Worm (Caenorhabditis elegans) whole organism, young adult: ENCODE results near the gene F21C10.7.

Source experiments
- B0019.2 ChIP-seq: fragments of 200-800 bp; sonication (Bioruptor generic); conservative IDR thresholded peaks from 2 replicates; pipeline ENCODE4 v1.3.6; 2022; ENCODE audit warnings: missing genetic modification reagents, missing genetic modification characterization, missing compliant biosample characterization
- C06A6.2 ChIP-seq: fragments of 200-800 bp; sonication (Bioruptor generic); conservative IDR thresholded peaks from 2 replicates; pipeline ENCODE4 v1.3.6; 2022; ENCODE audit warnings: missing genetic modification characterization, missing compliant biosample characterization
- T26A5.8 ChIP-seq: sonication (generic microtip); optimal IDR thresholded peaks from 2 replicates; lab custom pipeline; 2016; ENCODE audit warnings: missing genetic modification characterization, missing compliant biosample characterization
- Y53F4B.3 ChIP-seq: fragments of 200-800 bp; sonication (Bioruptor generic); IDR thresholded peaks from 2 replicates; pipeline ENCODE4 v1.3.6; 2022; ENCODE audit warnings: missing genetic modification reagents, missing genetic modification characterization, missing compliant biosample characterization
- Y53G8AR.9 ChIP-seq: fragments of 200-800 bp; sonication (Bioruptor generic); conservative IDR thresholded peaks from 2 replicates; pipeline ENCODE4 v1.3.6; 2022; ENCODE audit warnings: missing genetic modification reagents, missing genetic modification characterization, missing compliant biosample characterization
- Y56A3A.18 ChIP-seq: fragments of 200-800 bp; sonication (Bioruptor generic); IDR thresholded peaks from 2 replicates; pipeline ENCODE4 v1.3.6; 2022; ENCODE audit warnings: missing genetic modification reagents, missing genetic modification characterization, missing compliant biosample characterization
- ZK185.1 ChIP-seq: sonication (generic microtip); optimal IDR thresholded peaks from 2 replicates; lab custom pipeline; 2016; ENCODE audit warnings: mild to moderate bottlenecking, missing genetic modification characterization, missing compliant biosample characterization; ENCODE audit not compliant: poor library complexity, severe bottlenecking
- aptf-2 ChIP-seq: fragments of 200-800 bp; sonication (Bioruptor generic); conservative IDR thresholded peaks from 2 replicates; pipeline ENCODE4 v1.3.6; 2022; ENCODE audit warnings: missing genetic modification reagents, missing genetic modification characterization, missing compliant biosample characterization
- athp-1 ChIP-seq: sonication (generic microtip); optimal IDR thresholded peaks from 2 replicates; lab custom pipeline; 2017; ENCODE audit warnings: mild to moderate bottlenecking, missing genetic modification characterization, missing compliant biosample characterization
- attf-3 ChIP-seq: fragments of 200-800 bp; sonication (Bioruptor generic); conservative IDR thresholded peaks from 2 replicates; pipeline ENCODE4 v1.3.6; 2022; ENCODE audit warnings: missing genetic modification reagents, missing genetic modification characterization, missing compliant biosample characterization
- attf-6 ChIP-seq: fragments of 200-800 bp; sonication (Bioruptor generic); IDR thresholded peaks from 2 replicates; pipeline ENCODE4 v1.3.6; 2022; ENCODE audit warnings: missing genetic modification reagents, missing genetic modification characterization, missing compliant biosample characterization
- bed-1 ChIP-seq: fragments of 200-800 bp; sonication (Bioruptor generic); IDR thresholded peaks from 2 replicates; pipeline ENCODE4 v1.3.6; 2022; ENCODE audit warnings: missing genetic modification reagents, missing genetic modification characterization, missing compliant biosample characterization
- cebp-2 ChIP-seq: fragments of 200-800 bp; sonication (Bioruptor generic); IDR thresholded peaks from 2 replicates; pipeline ENCODE4 v1.3.6; 2022; ENCODE audit warnings: missing genetic modification characterization, missing compliant biosample characterization
- ceh-91 ChIP-seq: fragments of 200-800 bp; sonication (Bioruptor generic); IDR thresholded peaks from 2 replicates; pipeline ENCODE4 v1.3.6; 2022; ENCODE audit warnings: missing genetic modification reagents, missing genetic modification characterization, missing compliant biosample characterization
- dox-1 ChIP-seq: fragments of 200-800 bp; sonication (Bioruptor generic); IDR thresholded peaks from 2 replicates; pipeline ENCODE4 v1.3.6; 2022; ENCODE audit warnings: missing genetic modification reagents, missing genetic modification characterization, missing compliant biosample characterization
- efl-1 ChIP-seq: fragments of 150-350 bp; optimal IDR thresholded peaks from 2 replicates; lab custom pipeline; 2014; ENCODE audit warnings: missing biosample characterization, missing genetic modification reagents, missing genetic modification characterization
- egrh-3 ChIP-seq: fragments of 200-800 bp; sonication (Bioruptor generic); IDR thresholded peaks from 2 replicates; pipeline ENCODE4 v1.3.6; 2022; ENCODE audit warnings: missing genetic modification reagents, missing genetic modification characterization, missing compliant biosample characterization
- let-526 ChIP-seq: fragments of 200-800 bp; sonication (Bioruptor generic); IDR thresholded peaks from 2 replicates; pipeline ENCODE4 v1.3.6; 2022; ENCODE audit warnings: missing genetic modification reagents, missing genetic modification characterization, missing compliant biosample characterization
- lin-54 ChIP-seq: fragments of 200-800 bp; sonication (Bioruptor generic); optimal IDR thresholded peaks from 2 replicates; lab custom pipeline; 2018; ENCODE audit warnings: mild to moderate bottlenecking, missing genetic modification characterization, missing compliant biosample characterization
- madf-10 ChIP-seq: sonication (generic microtip); optimal IDR thresholded peaks from 2 replicates; lab custom pipeline; 2016; ENCODE audit warnings: mild to moderate bottlenecking, missing genetic modification characterization, missing compliant biosample characterization
- madf-6 ChIP-seq: fragments of 200-800 bp; sonication (Bioruptor generic); IDR thresholded peaks from 2 replicates; pipeline ENCODE4 v1.3.6; 2022; ENCODE audit warnings: missing genetic modification reagents, missing genetic modification characterization, missing compliant biosample characterization
- nhr-179 ChIP-seq: sonication (generic microtip); optimal IDR thresholded peaks from 2 replicates; lab custom pipeline; 2016; ENCODE audit warnings: mild to moderate bottlenecking, missing genetic modification characterization, missing compliant biosample characterization
- nhr-27 ChIP-seq: fragments of 200-800 bp; sonication (Bioruptor generic); optimal IDR thresholded peaks from 2 replicates; lab custom pipeline; 2018; ENCODE audit warnings: mild to moderate bottlenecking, missing genetic modification characterization, moderate library complexity, missing compliant biosample characterization
- pbrm-1 ChIP-seq: fragments of 200-800 bp; sonication (Bioruptor generic); IDR thresholded peaks from 2 replicates; pipeline ENCODE4 v1.3.6; 2022; ENCODE audit warnings: missing genetic modification reagents, missing genetic modification characterization, missing compliant biosample characterization
- pha-4 ChIP-seq: fragments of 150-350 bp; sonication (generic microtip); optimal IDR thresholded peaks from 2 replicates; lab custom pipeline; 2014; ENCODE audit warnings: missing biosample characterization, missing genetic modification reagents, missing genetic modification characterization
- rec-8 ChIP-seq, 2 experiments: sonication (generic microtip); optimal IDR thresholded peaks; 2 replicates each; lab custom pipeline; 2016; ENCODE audit warnings: mild to moderate bottlenecking in 2 of 2, missing genetic modification characterization in 2 of 2, missing genetic modification reagents in 2 of 2, missing genotype in 2 of 2, missing biosample characterization in 1 of 2, missing compliant biosample characterization in 1 of 2, moderate library complexity in 1 of 2
- sdz-38 ChIP-seq: sonication (generic microtip); optimal IDR thresholded peaks from 2 replicates; lab custom pipeline; 2016; ENCODE audit warnings: missing genotype, missing genetic modification characterization, missing compliant biosample characterization
- snpc-4 ChIP-seq, 5 experiments: fragments of 150-350 bp in 1 of 5; sonication (generic microtip) in 4 of 5; optimal IDR thresholded peaks; 2 replicates each; lab custom pipeline; 2014 to 2018; ENCODE audit warnings: missing genetic modification characterization in 5 of 5, missing biosample characterization in 3 of 5, antibody characterized with exemption in 2 of 5, mild to moderate bottlenecking in 2 of 5, missing compliant biosample characterization in 2 of 5, missing genotype in 2 of 5, moderate library complexity in 2 of 5, missing genetic modification reagents in 1 of 5
- zfh-2 ChIP-seq: fragments of 200-800 bp; sonication (Bioruptor generic); conservative IDR thresholded peaks from 2 replicates; pipeline ENCODE4 v1.3.6; 2022; ENCODE audit warnings: missing genetic modification reagents, missing genetic modification characterization, missing compliant biosample characterization
- zim-3 ChIP-seq: sonication (generic microtip); optimal IDR thresholded peaks from 2 replicates; lab custom pipeline; 2017; ENCODE audit warnings: mild to moderate bottlenecking, missing genetic modification characterization, moderate library complexity, missing compliant biosample characterization
- ztf-18 ChIP-seq: sonication (generic microtip); optimal IDR thresholded peaks from 2 replicates; lab custom pipeline; 2016; ENCODE audit warnings: missing genotype, mild to moderate bottlenecking, missing genetic modification characterization, missing compliant biosample characterization
- ztf-28 ChIP-seq: fragments of 200-800 bp; sonication (Bioruptor generic); IDR thresholded peaks from 2 replicates; pipeline ENCODE4 v1.3.6; 2022; ENCODE audit warnings: missing genetic modification reagents, missing genetic modification characterization, missing compliant biosample characterization
- ztf-3 ChIP-seq: fragments of 200-800 bp; sonication (Bioruptor generic); optimal IDR thresholded peaks from 2 replicates; lab custom pipeline; 2018; ENCODE audit warnings: mild to moderate bottlenecking, missing genetic modification characterization, missing compliant biosample characterization
- ztf-6 ChIP-seq: fragments of 200-800 bp; sonication (Bioruptor generic); IDR thresholded peaks from 2 replicates; pipeline ENCODE4 v1.3.6; 2022; ENCODE audit warnings: missing genetic modification reagents, missing genetic modification characterization, missing compliant biosample characterization

F21C10.7 gene

ce11 chrV:9157597-9157996 lies 45.0 kb downstream of the F21C10.7 start (continued):
- TF ChIP-seq madf-6 = no peak

- no peak for TF ChIP-seq bed-1
- no peak for TF ChIP-seq madf-10 (tag; lab: Kevin White, UChicago)
- no peak for TF ChIP-seq aptf-2 (GFP tag; lab: Robert Waterston, UW)
Observed at ce11 chrV:9160224-9160886, 47.8 kb downstream of the F21C10.7 start, which contains the start of gene col-144. Gene col-144, minus strand, starts transcription at chrV:9160642.

ce11 chrV:9162118-9162729 lies 49.7 kb downstream of the F21C10.7 start:
- peak; percentile 87 for TF ChIP-seq egrh-3 (GFP tag; lab: Robert Waterston, UW)
- TF ChIP-seq Y53F4B.3 (GFP tag; lab: Robert Waterston, UW) = no peak
- TF ChIP-seq attf-3 (GFP tag; lab: Robert Waterston, UW) = no peak
- no peak for TF ChIP-seq cebp-2 (GFP tag; lab: Robert Waterston, UW)
- no peak for TF ChIP-seq madf-6
- no peak for TF ChIP-seq ZK185.1 (tag; lab: Kevin White, UChicago)
- TF ChIP-seq let-526 = no peak
- no peak for TF ChIP-seq B0019.2 (GFP tag; lab: Robert Waterston, UW)
- no peak for TF ChIP-seq bed-1
- no peak for TF ChIP-seq Y53G8AR.9 (GFP tag; lab: Robert Waterston, UW)
- TF ChIP-seq pha-4 = no peak
- TF ChIP-seq nhr-27 (tag; lab: Kevin White, UChicago) = no peak
- 0 out of 2 replicates have a peak, but pooled peaks have one; percentile 29 for TF ChIP-seq ztf-28 (GFP tag; lab: Robert Waterston, UW)
- no peak for TF ChIP-seq Y56A3A.18 (GFP tag; lab: Robert Waterston, UW)
- no peak for TF ChIP-seq efl-1 (GFP tag; lab: Kevin White, UChicago)
- no peak for TF ChIP-seq sdz-38
- TF ChIP-seq C06A6.2 (GFP tag; lab: Robert Waterston, UW) = no peak
- no peak for TF ChIP-seq snpc-4 (GFP tag; optimal IDR thresholded peaks at IDR 0.05; lab: Kevin White, UChicago)
- no peak for TF ChIP-seq snpc-4 (tag; optimal IDR thresholded peaks at IDR 0.05; lab: Kevin White, UChicago)
- TF ChIP-seq madf-10 (tag; lab: Kevin White, UChicago) = no peak
- no peak for TF ChIP-seq lin-54 (GFP tag; lab: Kevin White, UChicago)
- TF ChIP-seq ztf-6 (GFP tag; lab: Robert Waterston, UW) = no peak
- TF ChIP-seq zfh-2 (GFP tag; lab: Robert Waterston, UW) = peak; percentile 85
- TF ChIP-seq ztf-3 (GFP tag; lab: Kevin White, UChicago) = no peak

ce11 chrV:9162955-9163468 lies 50.4 kb downstream of the F21C10.7 start, which contains the start of gene col-145:
Gene col-145, minus strand, starts transcription at chrV:9163005.
- no peak for TF ChIP-seq dox-1 (GFP tag; lab: Robert Waterston, UW)
- no peak for TF ChIP-seq attf-6 (GFP tag; lab: Robert Waterston, UW)
- no peak for TF ChIP-seq athp-1 (tag; lab: Kevin White, UChicago)
- no peak for TF ChIP-seq pbrm-1 (GFP tag; lab: Robert Waterston, UW)
- no peak for TF ChIP-seq rec-8 (tag; optimal IDR thresholded peaks at IDR 0.05; lab: Kevin White, UChicago)
- TF ChIP-seq T26A5.8 = no peak
- TF ChIP-seq zfh-2 (GFP tag; lab: Robert Waterston, UW) = no peak
- TF ChIP-seq nhr-179 (tag; lab: Kevin White, UChicago) = no peak
- TF ChIP-seq aptf-2 (GFP tag; lab: Robert Waterston, UW) = no peak
- no peak for TF ChIP-seq zim-3 (tag; lab: Kevin White, UChicago)
- no peak for TF ChIP-seq ceh-91
- no peak for TF ChIP-seq ztf-18 (tag; lab: Kevin White, UChicago)
